Worm (Caenorhabditis elegans): ENCODE results near the gene F09C6.3.

F09C6.3 gene

ce11 chrV:16848498-16848897 is 31.5 kb downstream of the F09C6.3 start, which contains the start of the genes clec-36 and clec-26:
Gene clec-36 (minus strand): TSS chrV:16848598.
Gene clec-26 (plus strand): TSS chrV:16848611.
- TF ChIP-seq elt-2 (tag; optimal IDR thresholded peaks at IDR 0.05) (peak; percentile 44), lir-3 (tag; optimal IDR thresholded peaks at IDR 0.05; ENCODE audit: poor library complexity) (no peak)

- TF ChIP-seq zag-1 (tag; optimal IDR thresholded peaks at IDR 0.05): no peak
- TF ChIP-seq snpc-4 (tag; optimal IDR thresholded peaks at IDR 0.05): no peak
- no peak for TF ChIP-seq lin-39 (tag; optimal IDR thresholded peaks at IDR 0.05)
- no peak for TF ChIP-seq skn-1 (tag; optimal IDR thresholded peaks at IDR 0.05)
Measured at ce11 chrV:16842941-16843340, 37.0 kb downstream of the F09C6.3 start, which contains the start of gene clec-25. Gene clec-25 (plus strand): TSS chrV:16843241.

ce11 chrV:16840961-16841360 is 39.0 kb downstream of the F09C6.3 start, which contains the start of gene clec-40:
Gene clec-40 (minus strand): TSS chrV:16841061.
- TF ChIP-seq sptf-1 (tag; optimal IDR thresholded peaks at IDR 0.05): no peak
- no peak for TF ChIP-seq fkh-10 (GFP tag; optimal IDR thresholded peaks at IDR 0.05)
- TF ChIP-seq ztf-11 (tag; optimal IDR thresholded peaks at IDR 0.05): no peak
- TF ChIP-seq nhr-20 (tag; optimal IDR thresholded peaks at IDR 0.05): no peak
- TF ChIP-seq nhr-77 (tag; optimal IDR thresholded peaks at IDR 0.05): no peak
- no peak for TF ChIP-seq dpl-1 (GFP tag; optimal IDR thresholded peaks at IDR 0.05)
- TF ChIP-seq nhr-71 (tag; optimal IDR thresholded peaks at IDR 0.05): no peak
- TF ChIP-seq Y116A8C.19 (tag; optimal IDR thresholded peaks at IDR 0.05; ENCODE audit: borderline replicate concordance): no peak
- TF ChIP-seq nhr-90 (tag; optimal IDR thresholded peaks at IDR 0.05; ENCODE audit: poor library complexity): no peak
- no peak for TF ChIP-seq nhr-28 (tag; optimal IDR thresholded peaks at IDR 0.05)
- no peak for TF ChIP-seq sup-37 (GFP tag; optimal IDR thresholded peaks at IDR 0.05)
- no peak for TF ChIP-seq efl-3 (GFP tag; optimal IDR thresholded peaks at IDR 0.05)
- TF ChIP-seq vab-15 (tag; optimal IDR thresholded peaks at IDR 0.05): no peak
- no peak for TF ChIP-seq lin-35 (GFP tag; optimal IDR thresholded peaks at IDR 0.05)
- TF ChIP-seq aha-1 (tag; optimal IDR thresholded peaks at IDR 0.05): no peak
- TF ChIP-seq zip-4 (GFP tag; optimal IDR thresholded peaks at IDR 0.05): no peak
- TF ChIP-seq C04F5.9 (tag; optimal IDR thresholded peaks at IDR 0.05): no peak

- TF ChIP-seq elt-2 (tag; optimal IDR thresholded peaks at IDR 0.05) (peak; percentile 91), fkh-8 (tag; optimal IDR thresholded peaks at IDR 0.05) (no peak), mdl-1 (tag; optimal IDR thresholded peaks at IDR 0.05) (no peak), jun-1 (tag; optimal IDR thresholded peaks at IDR 0.05) (peak; percentile 8), ceh-90 (tag; optimal IDR thresholded peaks at IDR 0.05) (no peak), pax-3 (tag; optimal IDR thresholded peaks at IDR 0.05) (no peak), tbx-2 (tag; optimal IDR thresholded peaks at IDR 0.05) (no peak), pqm-1 (tag; optimal IDR thresholded peaks at IDR 0.05) (no peak), elt-3 (tag; optimal IDR thresholded peaks at IDR 0.05) (no peak), swsn-7 (tag; optimal IDR thresholded peaks at IDR 0.05) (no peak), ztf-11 (tag; optimal IDR thresholded peaks at IDR 0.05) (no peak), ceh-63 (GFP tag; optimal IDR thresholded peaks at IDR 0.05) (no peak), lin-35 (GFP tag; optimal IDR thresholded peaks at IDR 0.05) (peak in 1 of 2 experiments; percentile 14), C04F5.9 (tag; optimal IDR thresholded peaks at IDR 0.05) (no peak), nhr-90 (tag; optimal IDR thresholded peaks at IDR 0.05; ENCODE audit: poor library complexity) (no peak)
Measured at ce11 chrV:16840283-16840682, 39.7 kb downstream of the F09C6.3 start.

ce11 chrV:16838435-16838834 is 41.5 kb downstream of the F09C6.3 start:
- no peak for TF ChIP-seq tbx-2 (tag; optimal IDR thresholded peaks at IDR 0.05)
- no peak for TF ChIP-seq lin-39 (tag; optimal IDR thresholded peaks at IDR 0.05)
- no peak for TF ChIP-seq Y116A8C.19 (tag; optimal IDR thresholded peaks at IDR 0.05; ENCODE audit: borderline replicate concordance)
- no peak for TF ChIP-seq fkh-4 (tag; optimal IDR thresholded peaks at IDR 0.05; ENCODE audit: borderline replicate concordance)
- no peak for TF ChIP-seq nhr-47 (tag; optimal IDR thresholded peaks at IDR 0.05)
- no peak for TF ChIP-seq C16A3.4 (tag; optimal IDR thresholded peaks at IDR 0.05)
- no peak for TF ChIP-seq lir-3 (tag; optimal IDR thresholded peaks at IDR 0.05; ENCODE audit: poor library complexity)
- no peak for TF ChIP-seq egl-13 (tag; optimal IDR thresholded peaks at IDR 0.05)
- no peak for TF ChIP-seq unc-62 (GFP tag; optimal IDR thresholded peaks at IDR 0.05)
- no peak for TF ChIP-seq nhr-90 (tag; optimal IDR thresholded peaks at IDR 0.05; ENCODE audit: poor library complexity)
